Worm (Caenorhabditis elegans) whole organism, late embryonic: ENCODE data around the gene npr-15.

ENCODE experiments used
- che-1 ChIP-seq: sonication (generic microtip); optimal IDR thresholded peaks from 2 replicates; lab custom pipeline; 2016; ENCODE audit warnings: mild to moderate bottlenecking, missing genetic modification characterization, missing compliant biosample characterization
- dve-1 ChIP-seq: sonication (generic microtip); optimal IDR thresholded peaks from 2 replicates; lab custom pipeline; 2017; ENCODE audit warnings: antibody characterized with exemption, mild to moderate bottlenecking, missing genetic modification characterization, missing compliant biosample characterization
- elt-4 ChIP-seq: sonication (generic microtip); optimal IDR thresholded peaks from 2 replicates; lab custom pipeline; 2016; ENCODE audit warnings: missing genetic modification characterization, missing compliant biosample characterization
- gmeb-2 ChIP-seq: sonication (generic microtip); optimal IDR thresholded peaks from 2 replicates; lab custom pipeline; 2016; ENCODE audit warnings: missing genetic modification characterization, inconsistent platforms, missing compliant biosample characterization
- hlh-13 ChIP-seq: fragments of 200-800 bp; sonication (Bioruptor generic); optimal IDR thresholded peaks from 2 replicates; lab custom pipeline; 2018; ENCODE audit warnings: mild to moderate bottlenecking, missing genetic modification characterization, missing compliant biosample characterization
- syd-9 ChIP-seq: sonication (generic microtip); optimal IDR thresholded peaks from 2 replicates; lab custom pipeline; 2016; ENCODE audit warnings: mild to moderate bottlenecking, missing genetic modification characterization, moderate library complexity, missing compliant biosample characterization
- ttx-3 ChIP-seq: sonication (generic microtip); optimal IDR thresholded peaks from 2 replicates; lab custom pipeline; 2016; ENCODE audit warnings: missing genetic modification reagents, missing genetic modification characterization, missing compliant biosample characterization
- unc-55 ChIP-seq: sonication (generic microtip); optimal IDR thresholded peaks from 2 replicates; lab custom pipeline; 2017; ENCODE audit warnings: missing biosample characterization, missing genetic modification reagents, missing genetic modification characterization
- ztf-16 ChIP-seq: sonication (generic microtip); optimal IDR thresholded peaks from 2 replicates; lab custom pipeline; 2017; ENCODE audit warnings: missing genetic modification characterization, missing compliant biosample characterization

- TF ChIP-seq elt-4 (tag; lab: Kevin White, UChicago) (no peak), ztf-16 (tag; lab: Kevin White, UChicago) (no peak), gmeb-2 (tag; lab: Kevin White, UChicago) (no peak), ttx-3 (tag; lab: Kevin White, UChicago) (no peak), unc-55 (GFP tag; lab: Kevin White, UChicago) (no peak), che-1 (tag; lab: Kevin White, UChicago) (no peak), dve-1 (no peak), hlh-13 (GFP tag; lab: Kevin White, UChicago) (no peak), syd-9 (tag; lab: Kevin White, UChicago) (no peak)
These were observed 39.5 kb upstream of the npr-15 start, which contains the start of gene F34D10.3 for ce11 chrIII:3734007-3734406.
